Worm (Caenorhabditis elegans): ENCODE results near the gene C18F10.7.

C18F10.7 gene

DNA sequence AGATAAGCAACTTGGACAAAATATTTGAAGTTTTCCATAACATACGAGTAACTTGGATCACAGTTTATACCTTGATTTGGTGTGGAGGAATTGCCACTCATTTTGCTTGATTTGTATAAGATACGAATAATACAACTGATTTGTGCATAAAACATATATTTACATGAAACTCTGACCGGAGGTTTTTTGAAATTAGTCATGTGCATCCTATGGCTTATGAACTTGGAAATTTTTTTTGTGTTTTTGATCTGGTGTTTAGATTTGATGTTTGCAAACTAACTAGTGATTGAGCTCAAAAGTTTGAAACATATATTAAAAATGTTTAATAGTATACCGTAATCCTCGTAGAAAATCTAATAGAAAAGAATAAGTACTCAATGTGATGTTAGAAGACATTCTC lies 23.4 kb downstream of the C18F10.7 start, which contains the start of gene srg-8:
TSS of gene srg-8 (minus strand) at position 101 of the 400 bp plus-strand sequence.
- TF ChIP-seq T07F8.4 (tag; optimal IDR thresholded peaks at IDR 0.05): no peak
- TF ChIP-seq hrde-1 (tag; optimal IDR thresholded peaks at IDR 0.05; ENCODE audit: borderline replicate concordance): no peak

DNA sequence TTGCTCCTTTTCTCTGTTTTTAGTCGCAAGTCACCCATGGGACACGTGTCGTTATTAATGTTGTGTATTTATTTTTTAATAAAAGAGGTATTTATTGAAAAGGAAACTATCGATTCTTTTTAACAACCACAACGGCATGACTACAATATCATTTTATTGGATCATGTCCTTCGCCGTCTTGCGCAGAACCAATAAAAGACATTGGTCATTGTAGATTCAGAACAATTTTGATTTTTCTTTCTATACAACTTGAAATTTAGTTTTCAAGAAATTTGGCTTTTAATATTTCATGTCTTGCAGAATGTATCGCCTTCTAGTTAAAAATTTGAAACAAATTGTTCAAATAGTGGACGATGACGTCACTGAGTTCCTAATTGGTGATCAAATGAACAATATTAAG lies 26.6 kb downstream of the C18F10.7 start, which contains the start of gene amdh-1:
TSS of gene amdh-1 (plus strand) at position 301 of the 400 bp plus-strand sequence.
- TF ChIP-seq B0261.1 (tag; optimal IDR thresholded peaks at IDR 0.05): no peak
- TF ChIP-seq lag-1 (GFP tag; IDR thresholded peaks at IDR 0.05): no peak
- TF ChIP-seq gei-17 (GFP tag; optimal IDR thresholded peaks at IDR 0.05): no peak
- no peak for TF ChIP-seq K11D2.4 (GFP tag; IDR thresholded peaks at IDR 0.05)
- TF ChIP-seq madf-6 (GFP tag; IDR thresholded peaks at IDR 0.05): no peak
- TF ChIP-seq lin-54 (GFP tag; optimal IDR thresholded peaks at IDR 0.05): no peak
- no peak for TF ChIP-seq nhr-120 (GFP tag; IDR thresholded peaks at IDR 0.05)
- TF ChIP-seq tlf-1 (GFP tag; optimal IDR thresholded peaks at IDR 0.05): no peak
- no peak for TF ChIP-seq ccch-3 (GFP tag; optimal IDR thresholded peaks at IDR 0.05)
- no peak for TF ChIP-seq F57C9.4 (tag; optimal IDR thresholded peaks at IDR 0.05)
- TF ChIP-seq unc-130 (GFP tag; optimal IDR thresholded peaks at IDR 0.05): no peak
- TF ChIP-seq dpff-1 (tag; optimal IDR thresholded peaks at IDR 0.05): no peak
- TF ChIP-seq efl-1 (GFP tag; optimal IDR thresholded peaks at IDR 0.05): no peak
- TF ChIP-seq akir-1 (GFP tag; optimal IDR thresholded peaks at IDR 0.05): no peak
- TF ChIP-seq lin-40 (tag; optimal IDR thresholded peaks at IDR 0.05): no peak
- TF ChIP-seq ztf-26 (tag; optimal IDR thresholded peaks at IDR 0.05): no peak
- TF ChIP-seq attf-5 (GFP tag; optimal IDR thresholded peaks at IDR 0.05): no peak
- no peak for TF ChIP-seq Y95B8A.8 (GFP tag; IDR thresholded peaks at IDR 0.05)
- TF ChIP-seq ceh-58 (GFP tag; IDR thresholded peaks at IDR 0.05): no peak
- TF ChIP-seq ceh-91 (GFP tag; IDR thresholded peaks at IDR 0.05): no peak

DNA sequence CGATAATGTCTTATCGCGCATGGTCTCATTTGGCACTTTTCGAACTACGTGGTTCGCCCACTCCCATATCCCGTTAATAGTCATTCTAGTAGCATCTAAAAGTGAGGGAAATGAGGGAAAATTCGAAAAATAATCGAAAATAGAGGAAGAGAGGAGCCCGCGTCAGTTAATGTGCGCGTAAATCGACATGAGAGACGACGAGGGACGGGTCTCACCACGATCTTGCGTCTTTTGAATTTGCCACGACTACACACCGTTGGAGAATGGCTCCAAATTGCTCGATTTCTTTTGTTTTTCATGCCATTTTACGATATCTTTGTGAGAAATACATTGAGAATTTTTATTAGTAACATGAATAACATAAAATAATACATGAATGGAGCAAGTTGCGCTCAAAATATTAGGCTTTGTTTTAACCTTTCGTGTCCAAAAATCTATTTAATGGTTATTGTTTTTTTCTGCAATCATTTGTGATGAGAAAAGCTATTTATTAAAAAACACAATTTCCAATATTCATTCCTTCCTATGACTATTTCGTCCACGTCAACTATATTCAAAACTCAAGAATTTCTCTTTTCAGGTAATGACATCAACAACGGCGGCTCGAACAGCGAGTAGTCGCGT lies 30.0 kb downstream of the C18F10.7 start, which contains the start of the genes gen-1 and stt-3:
TSS of gene gen-1 (minus strand) at position 95 of the 624 bp plus-strand sequence.
TSS of gene stt-3 (plus strand) at position 574 of the 624 bp plus-strand sequence.
- TF ChIP-seq Y79H2A.3 (GFP tag; conservative IDR thresholded peaks at IDR 0.05) (no peak), snpc-1.1 (tag; optimal IDR thresholded peaks at IDR 0.05; ENCODE audit: insufficient read depth) (no peak), hmg-20 (GFP tag; IDR thresholded peaks at IDR 0.05) (no peak), Y95B8A.8 (GFP tag; IDR thresholded peaks at IDR 0.05) (no peak), lsy-27 (tag; optimal IDR thresholded peaks at IDR 0.05; ENCODE audit: borderline replicate concordance, insufficient read depth) (no peak), F33H1.4 (GFP tag; IDR thresholded peaks at IDR 0.05) (peak; percentile 69), ztf-3 (GFP tag; optimal IDR thresholded peaks at IDR 0.05) (no peak), hmg-1.2 (GFP tag; IDR thresholded peaks at IDR 0.05) (peak; percentile 27; the same call in 1 of the 2 replicates), C06A6.2 (GFP tag; conservative IDR thresholded peaks at IDR 0.05) (no peak), dox-1 (GFP tag; IDR thresholded peaks at IDR 0.05) (no peak), aptf-2 (GFP tag; conservative IDR thresholded peaks at IDR 0.05) (no peak), egl-44 (GFP tag; IDR thresholded peaks at IDR 0.05) (no peak), F39B2.1 (GFP tag; IDR thresholded peaks at IDR 0.05) (no peak), Y56A3A.18 (GFP tag; IDR thresholded peaks at IDR 0.05) (no peak), lag-1 (GFP tag; IDR thresholded peaks at IDR 0.05) (no peak), bed-1 (GFP tag; IDR thresholded peaks at IDR 0.05) (no peak), let-607 (tag; optimal IDR thresholded peaks at IDR 0.05) (peak in 1 of 2 experiments; percentile 27), unc-130 (GFP tag; optimal IDR thresholded peaks at IDR 0.05) (no peak), lin-35 (GFP tag; optimal IDR thresholded peaks at IDR 0.05) (no peak), tbp1 (GFP tag; optimal IDR thresholded peaks at IDR 0.05) (no peak), pbrm-1 (GFP tag; IDR thresholded peaks at IDR 0.05) (no peak), F23B12.7 (tag; optimal IDR thresholded peaks at IDR 0.05; ENCODE audit: insufficient read depth) (no peak), F52B5.7 (tag; optimal IDR thresholded peaks at IDR 0.05) (no peak), F57A8.1 (GFP tag; optimal IDR thresholded peaks at IDR 0.05) (no peak), ztf-26 (tag; optimal IDR thresholded peaks at IDR 0.05) (no peak), ama-1 (optimal IDR thresholded peaks at IDR 0.05) (no peak), ama-1 (GFP tag; optimal IDR thresholded peaks at IDR 0.05) (no peak)

Measured in whole organism, young adult.